Fruit fly (Drosophila melanogaster) whole organism, embryonic: Measurements from ENCODE around the gene hbt.

Source experiments
- Abd-B ChIP-seq: fragments of 200-800 bp; sonication (Bioruptor generic); optimal IDR thresholded peaks from 2 replicates; lab custom pipeline; 2018; ENCODE audit warnings: missing biosample characterization, mild to moderate bottlenecking, missing genetic modification characterization, moderate library complexity
- CG10274 ChIP-seq: fragments of 200-800 bp; sonication (Bioruptor generic); optimal IDR thresholded peaks from 3 replicates; lab custom pipeline; 2017; ENCODE audit warnings: missing biosample characterization, mild to moderate bottlenecking, missing genetic modification characterization
- CG10431 ChIP-seq: fragments of 200-800 bp; sonication (Bioruptor generic); optimal IDR thresholded peaks from 3 replicates; lab custom pipeline; 2018; ENCODE audit warnings: missing biosample characterization, mild to moderate bottlenecking, missing genetic modification characterization
- CG12155 ChIP-seq: fragments of 200-800 bp; sonication (Bioruptor generic); optimal IDR thresholded peaks from 3 replicates; lab custom pipeline; 2016; ENCODE audit warnings: missing biosample characterization, missing genetic modification characterization
- CG14441 ChIP-seq: fragments of 200-800 bp; sonication (Bioruptor generic); IDR thresholded peaks from 2 replicates; pipeline ENCODE4 v1.3.6; 2022; ENCODE audit warnings: missing biosample characterization, missing genetic modification characterization
- CG18599 ChIP-seq: fragments of 200-800 bp; sonication (Bioruptor generic); optimal IDR thresholded peaks from 3 replicates; lab custom pipeline; 2017; ENCODE audit warnings: missing biosample characterization, missing genetic modification characterization, mild to moderate bottlenecking, moderate library complexity, missing genetic modification reagents
- CG30403 ChIP-seq: fragments of 200-800 bp; sonication (Bioruptor generic); optimal IDR thresholded peaks from 3 replicates; lab custom pipeline; 2016; ENCODE audit warnings: missing biosample characterization, missing genetic modification characterization
- CG34224 ChIP-seq: fragments of 200-800 bp; sonication (Bioruptor generic); IDR thresholded peaks from 3 replicates; pipeline ENCODE4 v1.3.6; 2022; ENCODE audit warnings: missing biosample characterization, missing genetic modification characterization; ENCODE audit not compliant: partially characterized antibody
- CG4424 ChIP-seq: fragments of 200-800 bp; sonication (Bioruptor generic); optimal IDR thresholded peaks from 3 replicates; lab custom pipeline; 2016; ENCODE audit warnings: missing biosample characterization, missing genetic modification characterization
- CG4617 ChIP-seq: fragments of 200-800 bp; sonication (Bioruptor generic); optimal IDR thresholded peaks from 3 replicates; lab custom pipeline; 2016; ENCODE audit warnings: missing biosample characterization, missing genetic modification characterization, borderline replicate concordance
- CG7357 ChIP-seq: fragments of 200-800 bp; sonication (Bioruptor generic); IDR thresholded peaks from 3 replicates; pipeline ENCODE4 v1.3.6; 2022; ENCODE audit warnings: missing biosample characterization, missing genetic modification characterization
- CG7928 ChIP-seq: fragments of 200-800 bp; sonication (Bioruptor generic); optimal IDR thresholded peaks from 2 replicates; lab custom pipeline; 2017; ENCODE audit warnings: missing biosample characterization, mild to moderate bottlenecking, missing genetic modification characterization
- CG8765 ChIP-seq: fragments of 200-800 bp; sonication (Bioruptor generic); IDR thresholded peaks from 2 replicates; pipeline ENCODE4 v1.3.6; 2022; ENCODE audit warnings: missing biosample characterization, missing genetic modification characterization
- CG9215 ChIP-seq: fragments of 200-800 bp; sonication (Bioruptor generic); IDR thresholded peaks from 2 replicates; pipeline ENCODE4 v1.3.6; 2022; ENCODE audit warnings: missing biosample characterization, missing genetic modification characterization
- CG9797 ChIP-seq: fragments of 200-800 bp; sonication (Bioruptor generic); optimal IDR thresholded peaks from 3 replicates; lab custom pipeline; 2018; ENCODE audit warnings: missing biosample characterization, mild to moderate bottlenecking, missing genetic modification characterization
- Chrac-16 ChIP-seq: fragments of 200-800 bp; sonication (Bioruptor generic); optimal IDR thresholded peaks from 3 replicates; lab custom pipeline; 2016; ENCODE audit warnings: missing biosample characterization, missing genetic modification characterization
- CkIIα-i1 ChIP-seq: fragments of 200-800 bp; sonication (Bioruptor generic); IDR thresholded peaks from 2 replicates; pipeline ENCODE4 v1.3.6; 2022; ENCODE audit warnings: missing biosample characterization, missing genetic modification characterization
- Ets97D ChIP-seq: fragments of 200-800 bp; sonication (Bioruptor generic); optimal IDR thresholded peaks from 3 replicates; lab custom pipeline; 2016; ENCODE audit warnings: missing biosample characterization, missing genetic modification characterization
- HmgZ ChIP-seq: fragments of 200-800 bp; sonication (Bioruptor generic); optimal IDR thresholded peaks from 2 replicates; lab custom pipeline; 2018; ENCODE audit warnings: missing biosample characterization, mild to moderate bottlenecking, missing genetic modification characterization
- Hr3 ChIP-seq: fragments of 200-800 bp; sonication (Bioruptor generic); optimal IDR thresholded peaks from 3 replicates; lab custom pipeline; 2016; ENCODE audit warnings: missing biosample characterization, missing genetic modification characterization
- Hr78 ChIP-seq, 2 experiments: fragments of 200-800 bp in 1 of 2; fragments of >200 bp in 1 of 2; sonication (Bioruptor generic) in 1 of 2; optimal IDR thresholded peaks; 2 replicates each; lab custom pipeline; 2017 to 2019; ENCODE audit warnings: missing biosample characterization in 2 of 2, missing genetic modification characterization in 2 of 2, mild to moderate bottlenecking in 1 of 2, moderate library complexity in 1 of 2
- Mad ChIP-seq: fragments of 200-800 bp; sonication (Bioruptor generic); optimal IDR thresholded peaks from 2 replicates; lab custom pipeline; 2016; ENCODE audit warnings: missing biosample characterization, missing genetic modification characterization
- NC2α ChIP-seq: fragments of 200-800 bp; sonication (Bioruptor generic); optimal IDR thresholded peaks from 2 replicates; lab custom pipeline; 2016; ENCODE audit warnings: missing biosample characterization, missing genetic modification characterization
- NFAT ChIP-seq: fragments of 200-800 bp; sonication (Bioruptor generic); IDR thresholded peaks from 2 replicates; pipeline ENCODE4 v1.3.6; 2022; ENCODE audit warnings: missing biosample characterization, missing genetic modification characterization
- Oli ChIP-seq: fragments of 200-800 bp; sonication (Bioruptor generic); optimal IDR thresholded peaks from 2 replicates; lab custom pipeline; 2018; ENCODE audit warnings: missing biosample characterization, mild to moderate bottlenecking, missing genetic modification characterization, moderate library complexity
- Ravus ChIP-seq: fragments of 200-800 bp; sonication (Bioruptor generic); IDR thresholded peaks from 2 replicates; pipeline ENCODE4 v1.3.6; 2022; ENCODE audit warnings: missing biosample characterization, missing genetic modification characterization
- Rx ChIP-seq: fragments of 200-800 bp; sonication (Bioruptor generic); IDR thresholded peaks from 2 replicates; pipeline ENCODE4 v1.3.6; 2022; ENCODE audit warnings: missing biosample characterization, missing genetic modification characterization
- Six4 ChIP-seq: fragments of 200-800 bp; sonication (Bioruptor generic); optimal IDR thresholded peaks from 2 replicates; lab custom pipeline; 2016; ENCODE audit warnings: missing biosample characterization, missing genetic modification characterization
- Sry-β ChIP-seq: fragments of 200-800 bp; sonication (Bioruptor generic); optimal IDR thresholded peaks from 2 replicates; lab custom pipeline; 2018; ENCODE audit warnings: missing biosample characterization, mild to moderate bottlenecking, missing genetic modification characterization, moderate library complexity
- Vsx1 ChIP-seq: fragments of 200-800 bp; sonication (Bioruptor generic); optimal IDR thresholded peaks from 2 replicates; lab custom pipeline; 2017; ENCODE audit warnings: missing biosample characterization, mild to moderate bottlenecking, missing genetic modification characterization, missing genetic modification reagents
- Xbp1 ChIP-seq: fragments of 200-800 bp; sonication (Bioruptor generic); optimal IDR thresholded peaks from 3 replicates; lab custom pipeline; 2016; ENCODE audit warnings: missing biosample characterization, mild to moderate bottlenecking, missing genetic modification characterization
- Xrp1 ChIP-seq: fragments of 200-800 bp; sonication (Bioruptor generic); IDR thresholded peaks from 2 replicates; pipeline ENCODE4 v1.3.6; 2022; ENCODE audit warnings: missing biosample characterization, missing genetic modification characterization
- ab ChIP-seq: fragments of 200-800 bp; sonication (Bioruptor generic); optimal IDR thresholded peaks from 2 replicates; lab custom pipeline; 2016; ENCODE audit warnings: missing biosample characterization, missing genetic modification characterization
- bsh ChIP-seq, 2 experiments: fragments of 200-800 bp; sonication (Bioruptor generic); optimal IDR thresholded peaks; 2 replicates each; lab custom pipeline; 2017 to 2018; ENCODE audit warnings: mild to moderate bottlenecking in 2 of 2, missing biosample characterization in 2 of 2, missing genetic modification characterization in 2 of 2, moderate library complexity in 1 of 2
- btn ChIP-seq: fragments of 200-800 bp; sonication (Bioruptor generic); optimal IDR thresholded peaks from 2 replicates; lab custom pipeline; 2016; ENCODE audit warnings: missing biosample characterization, missing genetic modification characterization
- chm ChIP-seq: fragments of 200-800 bp; sonication (Bioruptor generic); IDR thresholded peaks from 2 replicates; pipeline ENCODE4 v1.3.6; 2022; ENCODE audit warnings: missing biosample characterization, missing genetic modification characterization
- ci ChIP-seq: fragments of 200-800 bp; sonication (Bioruptor generic); IDR thresholded peaks from 3 replicates; pipeline ENCODE4 v1.3.6; 2022; ENCODE audit warnings: missing biosample characterization, missing genetic modification characterization
- fd102C ChIP-seq: fragments of 200-800 bp; sonication (Bioruptor generic); optimal IDR thresholded peaks from 2 replicates; lab custom pipeline; 2018; ENCODE audit warnings: missing biosample characterization, mild to moderate bottlenecking, missing genetic modification characterization, moderate library complexity
- fd96Cb ChIP-seq: fragments of 200-800 bp; sonication (Bioruptor generic); optimal IDR thresholded peaks from 2 replicates; lab custom pipeline; 2018; ENCODE audit warnings: missing biosample characterization, mild to moderate bottlenecking, missing genetic modification characterization, moderate library complexity
- gem ChIP-seq: fragments of 200-800 bp; sonication (Bioruptor generic); optimal IDR thresholded peaks from 2 replicates; lab custom pipeline; 2019; ENCODE audit warnings: missing biosample characterization, mild to moderate bottlenecking, missing genetic modification characterization, moderate library complexity
- her ChIP-seq: fragments of 200-800 bp; sonication (Bioruptor generic); optimal IDR thresholded peaks from 2 replicates; lab custom pipeline; 2016; ENCODE audit warnings: missing biosample characterization, missing genetic modification characterization
- klu ChIP-seq: fragments of 200-800 bp; sonication (Bioruptor generic); IDR thresholded peaks from 2 replicates; pipeline ENCODE4 v1.3.6; 2022; ENCODE audit warnings: missing biosample characterization, missing genetic modification characterization
- pho ChIP-seq: fragments of 200-800 bp; sonication (Bioruptor generic); optimal IDR thresholded peaks from 2 replicates; lab custom pipeline; 2016; ENCODE audit warnings: missing biosample characterization, missing genetic modification characterization
- row ChIP-seq: fragments of 200-800 bp; sonication (Bioruptor generic); IDR thresholded peaks from 3 replicates; pipeline ENCODE4 v1.3.6; 2022; ENCODE audit warnings: missing biosample characterization, missing genetic modification characterization
- seq ChIP-seq: fragments of 200-800 bp; sonication (Bioruptor generic); IDR thresholded peaks from 2 replicates; pipeline ENCODE4 v1.3.6; 2022; ENCODE audit warnings: missing biosample characterization, missing genetic modification characterization
- slbo ChIP-seq: fragments of 200-800 bp; sonication (Bioruptor generic); IDR thresholded peaks from 2 replicates; pipeline ENCODE4 v1.3.6; 2022; ENCODE audit warnings: missing biosample characterization, missing genetic modification characterization
- slou ChIP-seq: fragments of 200-800 bp; sonication (Bioruptor generic); optimal IDR thresholded peaks from 3 replicates; lab custom pipeline; 2016; ENCODE audit warnings: missing biosample characterization, missing genetic modification characterization
- sob ChIP-seq: fragments of 200-800 bp; sonication (Bioruptor generic); IDR thresholded peaks from 2 replicates; pipeline ENCODE4 v1.3.6; 2022; ENCODE audit warnings: missing biosample characterization, missing genetic modification characterization
- trem ChIP-seq: fragments of 200-800 bp; optimal IDR thresholded peaks from 3 replicates; lab custom pipeline; 2019; ENCODE audit warnings: missing biosample characterization, mild to moderate bottlenecking, missing genetic modification characterization, moderate library complexity
- zf30C ChIP-seq: fragments of 200-800 bp; sonication (Bioruptor generic); optimal IDR thresholded peaks from 3 replicates; lab custom pipeline; 2018; ENCODE audit warnings: missing biosample characterization, mild to moderate bottlenecking, missing genetic modification characterization

Gene hbt

DNA sequence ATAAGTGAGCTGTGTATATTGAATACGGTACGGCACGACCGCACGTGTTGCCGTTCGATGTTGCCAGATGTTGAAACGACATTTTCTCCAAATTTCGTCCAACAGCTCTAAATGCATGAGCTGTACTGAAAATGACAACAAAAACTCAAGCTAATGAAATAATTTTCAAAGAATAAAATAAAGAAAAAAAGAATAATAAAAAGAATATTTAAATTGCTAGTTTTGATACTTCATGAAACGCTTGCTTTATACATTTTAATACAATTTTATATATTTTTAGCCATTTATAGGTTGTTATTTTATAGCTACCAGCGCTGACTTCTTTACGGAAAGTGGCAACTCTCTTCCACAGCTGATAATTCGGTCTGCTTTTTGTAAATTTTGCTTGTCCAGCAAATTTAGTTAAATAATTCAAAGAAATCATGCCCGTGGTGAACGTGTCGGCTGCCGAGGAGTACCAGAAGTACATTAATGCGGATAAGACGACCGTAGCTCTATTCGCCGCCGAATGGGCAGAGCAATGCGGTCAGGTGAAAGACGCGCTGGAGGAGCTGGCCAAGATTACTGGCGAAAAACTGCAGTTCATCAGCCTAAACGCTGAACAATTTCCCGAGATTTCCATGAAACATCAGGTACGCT, 35.3 kb upstream of the hbt start, which contains the start of the genes Nnp-1 and Grx3 (continued):
- 0 out of 3 replicates have a peak, but pooled peaks have one; percentile 12 for TF ChIP-seq ci (GFP tag; lab: Robert Waterston, UW)
- TF ChIP-seq NC2α (GFP tag; lab: Kevin White, UChicago): no peak
- no peak for TF ChIP-seq gem (tag; lab: Kevin White, UChicago)
- TF ChIP-seq Hr78 (GFP tag; optimal IDR thresholded peaks at IDR 0.05; lab: Kevin White, UChicago): no peak
- peak; percentile 57 for TF ChIP-seq CG30403 (GFP tag; lab: Kevin White, UChicago)
- TF ChIP-seq row (GFP tag; lab: Robert Waterston, UW): peak; percentile 92
- TF ChIP-seq bsh (GFP tag; optimal IDR thresholded peaks at IDR 0.05; lab: Kevin White, UChicago): peak in 1 of 2 experiments; percentile 51
- TF ChIP-seq CG9215: peak; percentile 57
- TF ChIP-seq klu (GFP tag; lab: Robert Waterston, UW): peak; percentile 14; the same call in 1 of the 2 replicates
- no peak for TF ChIP-seq btn
- TF ChIP-seq Abd-B (GFP tag; lab: Kevin White, UChicago): peak; percentile 76
- no peak for TF ChIP-seq CG10431 (GFP tag; lab: Kevin White, UChicago)
- TF ChIP-seq Vsx1 (GFP tag; lab: Kevin White, UChicago): no peak
- peak; percentile 33 for TF ChIP-seq her (GFP tag; lab: Kevin White, UChicago)
- TF ChIP-seq CG10274: no peak
- TF ChIP-seq trem (tag; lab: Kevin White, UChicago): peak; percentile 75
- no peak for TF ChIP-seq CG18599 (GFP tag; lab: Kevin White, UChicago)
- TF ChIP-seq Xbp1 (GFP tag; lab: Kevin White, UChicago): peak; percentile 53
- peak; percentile 59 for TF ChIP-seq CG4424
- peak; percentile 27 for TF ChIP-seq Oli (tag; lab: Kevin White, UChicago)
- TF ChIP-seq chm: no peak
- TF ChIP-seq pho (GFP tag; lab: Kevin White, UChicago): peak; percentile 7
- TF ChIP-seq CG7357: peak; percentile 65
- TF ChIP-seq Hr3 (GFP tag; lab: Kevin White, UChicago): peak; percentile 70
- TF ChIP-seq CG7928 (GFP tag; lab: Kevin White, UChicago): peak; percentile 44
- TF ChIP-seq slbo (GFP tag; lab: Robert Waterston, UW): peak; percentile 72
- TF ChIP-seq CG14441 (GFP tag; lab: Robert Waterston, UW): peak; percentile 13; the same call in 1 of the 2 replicates
- TF ChIP-seq CG12155 (GFP tag; lab: Kevin White, UChicago): peak; percentile 61
- peak; percentile 62 for TF ChIP-seq CG4617 (GFP tag; lab: Kevin White, UChicago)
- TF ChIP-seq NFAT (GFP tag; lab: Robert Waterston, UW): no peak
- peak; percentile 92 for TF ChIP-seq Sry-β (GFP tag; lab: Kevin White, UChicago)
- TF ChIP-seq Ets97D: peak; percentile 18
- no peak for TF ChIP-seq fd102C
- TF ChIP-seq CG34224: 0 out of 3 replicates have a peak, but pooled peaks have one; percentile 11
- no peak for TF ChIP-seq Ravus (GFP tag; lab: Robert Waterston, UW)
- no peak for TF ChIP-seq Rx (GFP tag; lab: Robert Waterston, UW)
- peak; percentile 35 for TF ChIP-seq Chrac-16 (GFP tag; lab: Kevin White, UChicago)
- TF ChIP-seq CG8765: no peak
- peak; percentile 41 for TF ChIP-seq CG9797
- no peak for TF ChIP-seq zf30C (GFP tag; lab: Kevin White, UChicago)
- peak; percentile 44; the same call in 1 of the 2 replicates for TF ChIP-seq sob (GFP tag; lab: Robert Waterston, UW)
- peak; percentile 2 for TF ChIP-seq slou (GFP tag; lab: Kevin White, UChicago)
- peak; percentile 15 for TF ChIP-seq fd96Cb (tag; lab: Kevin White, UChicago)
- TF ChIP-seq CkIIα-i1 (GFP tag; lab: Robert Waterston, UW): no peak
- TF ChIP-seq Xrp1 (GFP tag; lab: Robert Waterston, UW): peak; percentile 58
- no peak for TF ChIP-seq ab (GFP tag; lab: Kevin White, UChicago)
- no peak for TF ChIP-seq seq (GFP tag; lab: Robert Waterston, UW)
- peak; percentile 52 for TF ChIP-seq HmgZ (tag; lab: Kevin White, UChicago)
- peak; percentile 37 for TF ChIP-seq Mad (GFP tag; lab: Kevin White, UChicago)
- TF ChIP-seq Six4: peak; percentile 10
